Fruit fly (Drosophila melanogaster): ENCODE measurements around the gene CG3868.
A peak's percentile ranks its signal among the peaks of the same experiment; 100 is the strongest.

CG3868 gene

dm6 chr3L:14410146-14410676, 7.7 kb upstream of the CG3868 start, which contains the start of gene CG3919 (continued):
- TF ChIP-seq unpg (GFP tag; optimal IDR thresholded peaks at IDR 0.05): peak; percentile 56
- TF ChIP-seq bowl (GFP tag; IDR thresholded peaks at IDR 0.05): no peak
- TF ChIP-seq lilli (GFP tag; optimal IDR thresholded peaks at IDR 0.05): peak; percentile 37
- TF ChIP-seq h (optimal IDR thresholded peaks at IDR 0.05): no peak
- peak; percentile 97 for TF ChIP-seq Ets65A (GFP tag)
- peak; percentile 54; the same call in 1 of the 2 replicates for TF ChIP-seq CG3847 (GFP tag; IDR thresholded peaks at IDR 0.05)
- TF ChIP-seq mam (GFP tag; optimal IDR thresholded peaks at IDR 0.05): peak; percentile 71
- TF ChIP-seq twi (tag; optimal IDR thresholded peaks at IDR 0.05): peak; percentile 34
- TF ChIP-seq Elba2 (GFP tag; optimal IDR thresholded peaks at IDR 0.05): peak; percentile 23
- TF ChIP-seq stwl (tag; optimal IDR thresholded peaks at IDR 0.05): peak; percentile 99
- TF ChIP-seq ato (GFP tag; IDR thresholded peaks at IDR 0.05; ENCODE audit: partially characterized antibody): 0 out of 2 replicates have a peak, but pooled peaks have one; percentile 10
- TF ChIP-seq CG32772 (GFP tag; IDR thresholded peaks at IDR 0.05): peak; percentile 54; the same call in 1 of the 2 replicates
- peak; percentile 77 for TF ChIP-seq ken (GFP tag; IDR thresholded peaks at IDR 0.05)
- TF ChIP-seq CG5180 (GFP tag; optimal IDR thresholded peaks at IDR 0.05): no peak
- peak; percentile 16; the same call in 1 of the 2 replicates for TF ChIP-seq CG10366 (GFP tag; IDR thresholded peaks at IDR 0.05)
- 0 out of 2 replicates have a peak, but pooled peaks have one; percentile 19 for TF ChIP-seq ssp (GFP tag; IDR thresholded peaks at IDR 0.05)
- TF ChIP-seq CG9727 (GFP tag; optimal IDR thresholded peaks at IDR 0.05): peak; percentile 81
- peak; percentile 53 for TF ChIP-seq Hsf (GFP tag; optimal IDR thresholded peaks at IDR 0.05)
- no peak for TF ChIP-seq CG15073 (GFP tag; optimal IDR thresholded peaks at IDR 0.05)
- TF ChIP-seq gro (GFP tag; optimal IDR thresholded peaks at IDR 0.05): peak; percentile 24
- TF ChIP-seq CG7839 (tag; optimal IDR thresholded peaks at IDR 0.05): peak; percentile 72
- peak; percentile 48 for TF ChIP-seq CG12155 (GFP tag; optimal IDR thresholded peaks at IDR 0.05)
- peak; percentile 72; the same call in 1 of the 2 replicates for TF ChIP-seq CG16779 (GFP tag; IDR thresholded peaks at IDR 0.05)
- TF ChIP-seq Aef1 (GFP tag; IDR thresholded peaks at IDR 0.05): 0 out of 3 replicates have a peak, but pooled peaks have one; percentile 47
- TF ChIP-seq z (GFP tag; IDR thresholded peaks at IDR 0.05): peak; percentile 91
- TF ChIP-seq luna (GFP tag; optimal IDR thresholded peaks at IDR 0.05): peak; percentile 19
- TF ChIP-seq ci (GFP tag; IDR thresholded peaks at IDR 0.05): peak; percentile 84; the same call in 2 of the 3 replicates
- TF ChIP-seq Trl (optimal IDR thresholded peaks at IDR 0.05): peak; percentile 67 to 85
- peak; percentile 83 for TF ChIP-seq Trl (GFP tag; optimal IDR thresholded peaks at IDR 0.05)
- no peak for TF ChIP-seq CkIIα-i1 (GFP tag; IDR thresholded peaks at IDR 0.05)
- TF ChIP-seq CG4404 (GFP tag; IDR thresholded peaks at IDR 0.05): peak; percentile 30; the same call in 1 of the 2 replicates
- TF ChIP-seq ewg (GFP tag; optimal IDR thresholded peaks at IDR 0.05): peak; percentile 6
- peak; percentile 27; the same call in 1 of the 2 replicates for TF ChIP-seq ranshi (GFP tag; IDR thresholded peaks at IDR 0.05)
- TF ChIP-seq zfh2 (GFP tag; optimal IDR thresholded peaks at IDR 0.05): peak; percentile 39
- TF ChIP-seq pan (optimal IDR thresholded peaks at IDR 0.05): no peak
- TF ChIP-seq pan (GFP tag; optimal IDR thresholded peaks at IDR 0.05 in 1 of 2, IDR thresholded peaks at IDR 0.05 in 1 of 2): peak in 1 of 2 experiments; percentile 38
- TF ChIP-seq Sry-β (GFP tag; optimal IDR thresholded peaks at IDR 0.05): peak; percentile 55
- peak; percentile 19 for TF ChIP-seq CG18011 (GFP tag; optimal IDR thresholded peaks at IDR 0.05)
- peak; percentile 77 for TF ChIP-seq CG31441 (GFP tag; IDR thresholded peaks at IDR 0.05)
- peak; percentile 43 for TF ChIP-seq onecut (GFP tag; IDR thresholded peaks at IDR 0.05)
- peak; percentile 39 for TF ChIP-seq CG10147 (GFP tag; optimal IDR thresholded peaks at IDR 0.05)
- TF ChIP-seq zen (tag; optimal IDR thresholded peaks at IDR 0.05): peak; percentile 80
- no peak for TF ChIP-seq Usf (GFP tag; optimal IDR thresholded peaks at IDR 0.05)
- TF ChIP-seq CG9876 (GFP tag; optimal IDR thresholded peaks at IDR 0.05): no peak
- TF ChIP-seq grn (GFP tag; optimal IDR thresholded peaks at IDR 0.05): no peak
- TF ChIP-seq cg (GFP tag; optimal IDR thresholded peaks at IDR 0.05): peak; percentile 83
- no peak for TF ChIP-seq Taf1 (GFP tag; IDR thresholded peaks at IDR 0.05)
- peak; percentile 56 for TF ChIP-seq rib (GFP tag; IDR thresholded peaks at IDR 0.05)
- peak; percentile 90 for TF ChIP-seq eyg (GFP tag; optimal IDR thresholded peaks at IDR 0.05)
- peak; percentile 50; the same call in 1 of the 2 replicates for TF ChIP-seq CG14014 (GFP tag; IDR thresholded peaks at IDR 0.05)
- no peak for TF ChIP-seq cas (GFP tag; IDR thresholded peaks at IDR 0.05)
- TF ChIP-seq NC2β (GFP tag; optimal IDR thresholded peaks at IDR 0.05): peak; percentile 56
